ENCODE assay signal across 2 worm cellular contexts in the genomic region with DNA sequence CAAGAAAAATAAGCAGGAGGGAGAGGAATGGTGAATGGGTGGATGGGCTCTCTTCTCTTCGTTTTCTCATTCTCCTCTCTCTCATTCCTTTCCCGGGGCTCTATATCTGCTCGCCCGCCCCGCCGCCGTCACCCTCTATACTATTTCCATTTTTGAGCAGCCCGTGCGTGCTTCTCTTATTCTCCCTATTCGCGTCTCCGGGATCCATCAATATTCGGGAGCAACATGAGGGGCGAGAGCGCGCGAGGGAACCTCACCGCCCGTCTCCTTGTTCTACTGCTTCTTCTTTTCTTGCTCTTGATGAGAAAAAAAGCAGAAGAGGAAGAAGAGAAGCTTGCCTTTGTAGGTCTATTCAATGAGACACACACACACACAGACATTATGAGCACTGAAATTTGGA.
A peak's percentile ranks its signal among the peaks of the same experiment; 100 is the strongest.
TF ChIP-seq lines count a peak whose summit lies in the region.

No protein-coding gene starts in this region.

TF ChIP-seq in whole organism, L1 larva, 84 proteins besides CTCF, POLR2A, EP300 and RAD21 (continued from another document):
- TF ChIP-seq ceh-82 (tag; optimal IDR thresholded peaks at IDR 0.05; lab: Kevin White, UChicago) (peak in 1 of 3 experiments; percentile 45), ceh-63 (GFP tag; optimal IDR thresholded peaks at IDR 0.05; lab: Kevin White, UChicago) (no peak), snpc-4 (tag; optimal IDR thresholded peaks at IDR 0.05; lab: Kevin White, UChicago) (no peak), nhr-85 (tag; lab: Kevin White, UChicago) (no peak), unc-130 (tag; optimal IDR thresholded peaks at IDR 0.05; lab: Kevin White, UChicago) (no peak), skn-1 (tag; optimal IDR thresholded peaks at IDR 0.05; lab: Kevin White, UChicago) (no peak), unc-86 (tag; optimal IDR thresholded peaks at IDR 0.05; lab: Kevin White, UChicago) (peak; percentile 36), lsy-2 (tag; optimal IDR thresholded peaks at IDR 0.05; lab: Kevin White, UChicago) (no peak), zag-1 (tag; optimal IDR thresholded peaks at IDR 0.05; lab: Kevin White, UChicago) (no peak), tbx-2 (tag; optimal IDR thresholded peaks at IDR 0.05; lab: Kevin White, UChicago) (no peak), pqm-1 (tag; optimal IDR thresholded peaks at IDR 0.05; lab: Kevin White, UChicago) (no peak), aly-2 (tag; optimal IDR thresholded peaks at IDR 0.05; lab: Kevin White, UChicago) (no peak), ztf-11 (tag; optimal IDR thresholded peaks at IDR 0.05; lab: Kevin White, UChicago) (no peak), nhr-11 (tag; optimal IDR thresholded peaks at IDR 0.05; lab: Kevin White, UChicago) (no peak), nhr-90 (tag; optimal IDR thresholded peaks at IDR 0.05; lab: Kevin White, UChicago; ENCODE audit: poor library complexity) (no peak), ets-5 (GFP tag; IDR thresholded peaks at IDR 0.05; lab: Robert Waterston, UW) (no peak), efl-1 (optimal IDR thresholded peaks at IDR 0.05; lab: Kevin White, UChicago) (no peak), efl-1 (GFP tag; optimal IDR thresholded peaks at IDR 0.05 in 1 of 2; lab: Kevin White, UChicago) (peak in 1 of 2 experiments; percentile 11), mef-2 (tag; optimal IDR thresholded peaks at IDR 0.05; lab: Kevin White, UChicago) (no peak), fkh-4 (tag; optimal IDR thresholded peaks at IDR 0.05; lab: Kevin White, UChicago; ENCODE audit: borderline replicate concordance) (no peak), mab-9 (GFP tag; IDR thresholded peaks at IDR 0.05; lab: Robert Waterston, UW) (no peak), fos-1 (tag; optimal IDR thresholded peaks at IDR 0.05; lab: Kevin White, UChicago) (no peak), fkh-10 (GFP tag; optimal IDR thresholded peaks at IDR 0.05; lab: Kevin White, UChicago) (peak; percentile 63), snu-23 (GFP tag; optimal IDR thresholded peaks at IDR 0.05; lab: Kevin White, UChicago) (peak; percentile 19), lin-13 (GFP tag; optimal IDR thresholded peaks at IDR 0.05; lab: Kevin White, UChicago) (no peak), C04F5.9 (tag; optimal IDR thresholded peaks at IDR 0.05; lab: Kevin White, UChicago) (no peak), F16B12.6 (tag; optimal IDR thresholded peaks at IDR 0.05; lab: Kevin White, UChicago) (no peak), dpl-1 (GFP tag; optimal IDR thresholded peaks at IDR 0.05; lab: Kevin White, UChicago) (peak in 1 of 3 experiments; percentile 1), isw-1 (GFP tag; IDR thresholded peaks at IDR 0.05; lab: Robert Waterston, UW) (peak; percentile 26), sup-37 (GFP tag; optimal IDR thresholded peaks at IDR 0.05; lab: Kevin White, UChicago) (no peak), ama-1 (optimal IDR thresholded peaks at IDR 0.05; lab: Kevin White, UChicago) (no peak), dsc-1 (tag; optimal IDR thresholded peaks at IDR 0.05; lab: Kevin White, UChicago) (no peak), lin-14 (GFP tag; optimal IDR thresholded peaks at IDR 0.05; lab: Kevin White, UChicago) (peak; percentile 91), egl-13 (tag; optimal IDR thresholded peaks at IDR 0.05; lab: Kevin White, UChicago) (no peak), grh-1 (GFP tag; IDR thresholded peaks at IDR 0.05; lab: Robert Waterston, UW) (no peak), efl-3 (GFP tag; optimal IDR thresholded peaks at IDR 0.05; lab: Kevin White, UChicago) (no peak), lin-35 (GFP tag; optimal IDR thresholded peaks at IDR 0.05; lab: Kevin White, UChicago) (peak in 1 of 2 experiments; percentile 33), ceh-8 (GFP tag; optimal IDR thresholded peaks at IDR 0.05; lab: Kevin White, UChicago) (no peak), aha-1 (tag; optimal IDR thresholded peaks at IDR 0.05; lab: Kevin White, UChicago) (no peak), C16A3.4 (tag; optimal IDR thresholded peaks at IDR 0.05; lab: Kevin White, UChicago) (no peak), elt-3 (tag; optimal IDR thresholded peaks at IDR 0.05; lab: Kevin White, UChicago) (no peak), egl-27 (tag; optimal IDR thresholded peaks at IDR 0.05; lab: Kevin White, UChicago) (no peak)

TF ChIP-seq in whole organism, L4 larva, 104 proteins besides CTCF, POLR2A, EP300 and RAD21 (continued from another document):
- TF ChIP-seq skn-1 (tag; optimal IDR thresholded peaks at IDR 0.05; lab: Kevin White, UChicago) (no peak), lin-29 (GFP tag; IDR thresholded peaks at IDR 0.05; lab: Robert Waterston, UW) (no peak), dmd-6 (GFP tag; IDR thresholded peaks at IDR 0.05; lab: Robert Waterston, UW) (no peak), egl-43 (GFP tag; IDR thresholded peaks at IDR 0.05; lab: Robert Waterston, UW) (no peak; the same call in 1 of the 2 replicates), D1046.2 (GFP tag; IDR thresholded peaks at IDR 0.05; lab: Robert Waterston, UW) (no peak)
